Worm (Caenorhabditis elegans) whole organism, L4/young adult: ENCODE data around the gene srj-6.

Experiments used
- W03F9.2 ChIP-seq: fragments of 150-350 bp; optimal IDR thresholded peaks from 2 replicates; lab custom pipeline; 2014; ENCODE audit warnings: missing biosample characterization, missing genetic modification characterization
- dao-5 ChIP-seq: sonication (generic microtip); optimal IDR thresholded peaks from 2 replicates; lab custom pipeline; 2016; ENCODE audit warnings: missing genotype, missing genetic modification characterization, moderate library complexity, missing compliant biosample characterization
- him-1 ChIP-seq: sonication (generic microtip); optimal IDR thresholded peaks from 2 replicates; lab custom pipeline; 2016; ENCODE audit warnings: missing genotype, missing genetic modification reagents, missing genetic modification characterization, missing compliant biosample characterization

DNA sequence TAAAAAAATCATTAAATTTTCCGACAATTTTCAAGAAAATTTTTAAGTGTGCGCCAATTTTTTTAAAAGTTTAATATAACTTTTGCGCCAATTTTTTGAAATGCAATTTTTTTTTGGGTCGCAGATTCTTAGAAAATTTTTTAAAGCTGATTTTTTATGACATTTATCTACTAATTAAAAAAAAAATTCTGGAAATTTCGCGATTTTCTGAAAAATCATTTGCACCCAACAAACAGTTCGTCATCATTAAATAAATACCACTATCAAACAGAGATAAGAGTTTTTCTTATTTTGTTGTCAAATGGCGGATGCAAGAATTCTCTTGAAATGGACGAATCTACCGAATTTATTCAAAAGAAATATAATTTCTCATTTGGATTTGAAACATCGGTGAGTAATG, 39.0 kb downstream of the srj-6 start, which contains the start of gene F48G7.13:
- TF ChIP-seq dao-5 (tag; lab: Kevin White, UChicago) (no peak), him-1 (tag; lab: Kevin White, UChicago) (no peak), W03F9.2 (no peak)
